Fruit fly (Drosophila melanogaster) whole organism: ENCODE data around the gene CG13117.

Experiments used
- CG8478 ChIP-seq: fragments of >200 bp; optimal IDR thresholded peaks from 2 replicates; lab custom pipeline; 2018; ENCODE audit warnings: inconsistent platforms
- Dll ChIP-seq: fragments of >200 bp; optimal IDR thresholded peaks from 2 replicates; lab custom pipeline; 2017
- EcR ChIP-seq, 2 experiments: fragments of >200 bp; optimal IDR thresholded peaks; 2 replicates each; lab custom pipeline; 2017; ENCODE audit warnings: missing biosample characterization in 2 of 2, missing genetic modification characterization in 2 of 2, missing genetic modification reagents in 2 of 2
- pan ChIP-seq: fragments of >200 bp; optimal IDR thresholded peaks from 2 replicates; lab custom pipeline; 2017
- psq ChIP-seq: fragments of >200 bp; optimal IDR thresholded peaks from 2 replicates; lab custom pipeline; 2017
- usp ChIP-seq: fragments of >200 bp; optimal IDR thresholded peaks from 2 replicates; lab custom pipeline; 2017; ENCODE audit warnings: missing biosample characterization, missing genetic modification characterization, mixed read lengths

CG13117 gene

dm6 chr2L:9734134-9734533 lies 2.3 kb upstream of the CG13117 start:
- TF ChIP-seq Dll (lab: Kevin White, UChicago), result no peak
- TF ChIP-seq EcR (GFP tag; optimal IDR thresholded peaks at IDR 0.05; lab: Kevin White, UChicago), result no peak
- TF ChIP-seq CG8478 (lab: Kevin White, UChicago), result no peak
- no peak for TF ChIP-seq pan (lab: Kevin White, UChicago)
- TF ChIP-seq usp (GFP tag; lab: Kevin White, UChicago), result no peak
- no peak for TF ChIP-seq psq (lab: Kevin White, UChicago)

dm6 chr2L:9737360-9737759 lies 915 bp downstream of the CG13117 start:
- no peak for TF ChIP-seq CG8478 (lab: Kevin White, UChicago)
- no peak for TF ChIP-seq psq (lab: Kevin White, UChicago)

dm6 chr2L:9737803-9738202 lies 1.4 kb downstream of the CG13117 start:
- TF ChIP-seq EcR (GFP tag; optimal IDR thresholded peaks at IDR 0.05; lab: Kevin White, UChicago), result no peak
- no peak for TF ChIP-seq CG8478 (lab: Kevin White, UChicago)
- no peak for TF ChIP-seq usp (GFP tag; lab: Kevin White, UChicago)
- no peak for TF ChIP-seq pan (lab: Kevin White, UChicago)
- no peak for TF ChIP-seq Dll (lab: Kevin White, UChicago)
- no peak for TF ChIP-seq psq (lab: Kevin White, UChicago)

dm6 chr2L:9739685-9740084 lies 3.2 kb downstream of the CG13117 start:
- no peak for TF ChIP-seq Dll (lab: Kevin White, UChicago)
- TF ChIP-seq psq (lab: Kevin White, UChicago), result no peak
- no peak for TF ChIP-seq CG8478 (lab: Kevin White, UChicago)
- TF ChIP-seq pan (lab: Kevin White, UChicago), result no peak
- no peak for TF ChIP-seq usp (GFP tag; lab: Kevin White, UChicago)
- TF ChIP-seq EcR (GFP tag; optimal IDR thresholded peaks at IDR 0.05; lab: Kevin White, UChicago), result no peak

dm6 chr2L:9743823-9744222 lies 7.4 kb downstream of the CG13117 start:
- TF ChIP-seq pan (lab: Kevin White, UChicago) (no peak), psq (lab: Kevin White, UChicago) (no peak), EcR (GFP tag; optimal IDR thresholded peaks at IDR 0.05; lab: Kevin White, UChicago) (no peak), Dll (lab: Kevin White, UChicago) (no peak), CG8478 (lab: Kevin White, UChicago) (no peak), usp (GFP tag; lab: Kevin White, UChicago) (no peak)

dm6 chr2L:9744634-9745033 lies 8.2 kb downstream of the CG13117 start:
- TF ChIP-seq EcR (GFP tag; optimal IDR thresholded peaks at IDR 0.05; lab: Kevin White, UChicago) (no peak), pan (lab: Kevin White, UChicago) (no peak), usp (GFP tag; lab: Kevin White, UChicago) (no peak), CG8478 (lab: Kevin White, UChicago) (no peak), Dll (lab: Kevin White, UChicago) (no peak), psq (lab: Kevin White, UChicago) (no peak)

- no peak for TF ChIP-seq Dll (lab: Kevin White, UChicago)
- TF ChIP-seq psq (lab: Kevin White, UChicago), result no peak
- TF ChIP-seq CG8478 (lab: Kevin White, UChicago), result no peak
- no peak for TF ChIP-seq EcR (GFP tag; optimal IDR thresholded peaks at IDR 0.05; lab: Kevin White, UChicago)
- no peak for TF ChIP-seq usp (GFP tag; lab: Kevin White, UChicago)
- TF ChIP-seq pan (lab: Kevin White, UChicago), result no peak
Observed at dm6 chr2L:9746236-9747225, 10.1 kb downstream of the CG13117 start, which contains the start of gene Nckx30C. Nckx30C (minus strand) TSS chr2L:9746495.

dm6 chr2L:9749745-9750144 lies 13.3 kb downstream of the CG13117 start, which contains the start of gene Cyp4e3:
Cyp4e3 (minus strand) TSS chr2L:9750071.
- no peak for TF ChIP-seq Dll (lab: Kevin White, UChicago)
- TF ChIP-seq psq (lab: Kevin White, UChicago), result no peak
- TF ChIP-seq usp (GFP tag; lab: Kevin White, UChicago), result no peak
- TF ChIP-seq EcR (GFP tag; optimal IDR thresholded peaks at IDR 0.05; lab: Kevin White, UChicago), result no peak
- TF ChIP-seq pan (lab: Kevin White, UChicago), result no peak
- no peak for TF ChIP-seq CG8478 (lab: Kevin White, UChicago)

dm6 chr2L:9753357-9753756 lies 16.9 kb downstream of the CG13117 start:
- TF ChIP-seq pan (lab: Kevin White, UChicago) (no peak), CG8478 (lab: Kevin White, UChicago) (no peak), usp (GFP tag; lab: Kevin White, UChicago) (no peak), EcR (GFP tag; optimal IDR thresholded peaks at IDR 0.05; lab: Kevin White, UChicago) (no peak), psq (lab: Kevin White, UChicago) (no peak), Dll (lab: Kevin White, UChicago) (no peak)

- no peak for TF ChIP-seq usp (GFP tag; lab: Kevin White, UChicago)
- no peak for TF ChIP-seq EcR (GFP tag; optimal IDR thresholded peaks at IDR 0.05; lab: Kevin White, UChicago)
- TF ChIP-seq Dll (lab: Kevin White, UChicago), result no peak
- TF ChIP-seq psq (lab: Kevin White, UChicago), result no peak
- no peak for TF ChIP-seq CG8478 (lab: Kevin White, UChicago)
- no peak for TF ChIP-seq pan (lab: Kevin White, UChicago)
Observed at dm6 chr2L:9754817-9755216, 18.4 kb downstream of the CG13117 start.
